Worm (Caenorhabditis elegans): ENCODE measurements around the gene F44G4.1.

The F44G4.1 gene

ce11 chrII:8987962-8988361 is 6.5 kb upstream of the F44G4.1 start, which contains the start of gene C18E9.8:
Gene C18E9.8, minus strand, starts transcription at chrII:8988062.
- TF ChIP-seq nhr-28 (tag; optimal IDR thresholded peaks at IDR 0.05) (no peak), nhr-237 (tag; optimal IDR thresholded peaks at IDR 0.05) (no peak), ces-1 (GFP tag; optimal IDR thresholded peaks at IDR 0.05) (no peak), tbx-8 (GFP tag; optimal IDR thresholded peaks at IDR 0.05) (no peak), nhr-76 (tag; optimal IDR thresholded peaks at IDR 0.05) (no peak), elt-1 (tag; optimal IDR thresholded peaks at IDR 0.05; ENCODE audit: borderline replicate concordance, insufficient read depth) (no peak), ceh-39 (tag; optimal IDR thresholded peaks at IDR 0.05) (no peak), M03D4.4 (tag; optimal IDR thresholded peaks at IDR 0.05) (no peak), ceh-83 (GFP tag; optimal IDR thresholded peaks at IDR 0.05) (no peak), lin-32 (GFP tag; optimal IDR thresholded peaks at IDR 0.05) (no peak), mls-2 (tag; optimal IDR thresholded peaks at IDR 0.05) (no peak), hlh-1 (tag; optimal IDR thresholded peaks at IDR 0.05) (no peak), unc-39 (tag; optimal IDR thresholded peaks at IDR 0.05) (no peak), lsy-2 (tag; optimal IDR thresholded peaks at IDR 0.05) (no peak)

DNA sequence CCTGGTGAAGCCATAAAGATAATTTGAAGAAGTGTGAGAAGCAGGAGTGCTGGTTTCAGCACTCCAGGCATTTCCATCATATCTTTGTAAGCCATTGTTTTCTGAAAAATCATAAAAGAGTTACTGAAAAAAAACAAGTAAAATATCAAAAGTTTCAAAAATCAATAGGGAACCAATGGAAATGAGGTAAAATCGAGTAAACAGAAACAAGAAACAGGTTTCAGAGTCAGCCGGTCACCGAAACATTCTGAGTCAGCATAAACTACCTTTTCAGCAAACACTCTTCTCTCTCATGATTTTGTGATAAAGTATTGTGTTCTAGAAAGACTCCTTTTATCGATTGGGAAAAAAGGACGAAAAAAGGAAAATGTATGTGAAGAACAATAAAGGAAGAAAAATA is 5.0 kb upstream of the F44G4.1 start, which contains the start of gene C18E9.9:
C18E9.9 (minus strand) TSS at position 101 of the 400 bp plus-strand sequence.
- TF ChIP-seq unc-62 (GFP tag; optimal IDR thresholded peaks at IDR 0.05) (no peak), hlh-1 (tag; optimal IDR thresholded peaks at IDR 0.05) (no peak), mls-2 (tag; optimal IDR thresholded peaks at IDR 0.05) (no peak), drap-1 (GFP tag; optimal IDR thresholded peaks at IDR 0.05) (no peak), lsy-2 (tag; optimal IDR thresholded peaks at IDR 0.05) (no peak), snpc-4 (tag; optimal IDR thresholded peaks at IDR 0.05) (no peak), ceh-83 (GFP tag; optimal IDR thresholded peaks at IDR 0.05) (no peak), nhr-237 (tag; optimal IDR thresholded peaks at IDR 0.05) (no peak), elt-1 (tag; optimal IDR thresholded peaks at IDR 0.05; ENCODE audit: borderline replicate concordance, insufficient read depth) (no peak), unc-120 (tag; optimal IDR thresholded peaks at IDR 0.05; ENCODE audit: poor library complexity, severe bottlenecking) (no peak), ceh-39 (tag; optimal IDR thresholded peaks at IDR 0.05) (no peak), tbx-8 (GFP tag; optimal IDR thresholded peaks at IDR 0.05) (no peak), flh-1 (GFP tag; optimal IDR thresholded peaks at IDR 0.05) (no peak), nhr-76 (tag; optimal IDR thresholded peaks at IDR 0.05) (no peak), sem-2 (GFP tag; optimal IDR thresholded peaks at IDR 0.05) (no peak), pha-4 (tag; optimal IDR thresholded peaks at IDR 0.05) (no peak)

ce11 chrII:8990267-8990666 is 4.2 kb upstream of the F44G4.1 start:
- no peak for TF ChIP-seq nhr-28 (tag; optimal IDR thresholded peaks at IDR 0.05)
- no peak for TF ChIP-seq blmp-1 (tag; optimal IDR thresholded peaks at IDR 0.05)
- no peak for TF ChIP-seq nhr-2 (tag; optimal IDR thresholded peaks at IDR 0.05)
- TF ChIP-seq nhr-12 (tag; optimal IDR thresholded peaks at IDR 0.05), result no peak
- no peak for TF ChIP-seq nhr-237 (tag; optimal IDR thresholded peaks at IDR 0.05)
- TF ChIP-seq ztf-11 (tag; optimal IDR thresholded peaks at IDR 0.05), result no peak
- TF ChIP-seq lsy-2 (tag; optimal IDR thresholded peaks at IDR 0.05), result no peak
- TF ChIP-seq lin-32 (GFP tag; optimal IDR thresholded peaks at IDR 0.05), result no peak
- no peak for TF ChIP-seq cnd-1 (tag; optimal IDR thresholded peaks at IDR 0.05)
- TF ChIP-seq sptf-1 (tag; optimal IDR thresholded peaks at IDR 0.05), result no peak
- no peak for TF ChIP-seq ces-1 (GFP tag; optimal IDR thresholded peaks at IDR 0.05)
- TF ChIP-seq sem-2 (GFP tag; optimal IDR thresholded peaks at IDR 0.05), result no peak
- TF ChIP-seq ham-2 (GFP tag; optimal IDR thresholded peaks at IDR 0.05), result no peak

DNA sequence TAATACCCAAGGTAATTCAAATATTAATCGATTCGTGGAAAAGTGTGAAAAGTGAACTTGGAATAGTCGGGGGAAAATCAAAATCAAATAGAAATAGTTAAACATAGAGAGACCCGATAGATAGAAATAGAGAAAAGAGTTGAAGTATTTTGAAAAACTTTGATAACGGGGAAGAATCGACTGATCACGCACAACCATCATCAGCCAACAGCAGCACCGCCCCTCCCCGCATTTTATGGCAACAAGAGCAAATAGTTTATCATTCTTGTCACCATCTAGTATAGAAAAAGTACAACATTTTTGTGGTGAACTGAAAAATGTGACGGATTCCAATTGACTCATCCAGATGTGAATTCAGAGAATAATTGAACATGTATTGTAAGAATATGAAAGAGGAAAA is 2.8 kb upstream of the F44G4.1 start:
- no peak for TF ChIP-seq mab-5 (tag; optimal IDR thresholded peaks at IDR 0.05)
- no peak for TF ChIP-seq ztf-11 (tag; optimal IDR thresholded peaks at IDR 0.05)
- no peak for TF ChIP-seq tbx-8 (GFP tag; optimal IDR thresholded peaks at IDR 0.05)
- TF ChIP-seq drap-1 (GFP tag; optimal IDR thresholded peaks at IDR 0.05), result no peak
- no peak for TF ChIP-seq ceh-39 (tag; optimal IDR thresholded peaks at IDR 0.05)
- no peak for TF ChIP-seq zip-8 (tag; optimal IDR thresholded peaks at IDR 0.05)
- no peak for TF ChIP-seq ceh-83 (GFP tag; optimal IDR thresholded peaks at IDR 0.05)
- TF ChIP-seq flh-1 (GFP tag; optimal IDR thresholded peaks at IDR 0.05), result no peak
- TF ChIP-seq cnd-1 (tag; optimal IDR thresholded peaks at IDR 0.05), result no peak
- no peak for TF ChIP-seq snpc-4 (tag; optimal IDR thresholded peaks at IDR 0.05)
- TF ChIP-seq nhr-2 (tag; optimal IDR thresholded peaks at IDR 0.05), result no peak
- TF ChIP-seq bed-3 (GFP tag; optimal IDR thresholded peaks at IDR 0.05), result no peak
- no peak for TF ChIP-seq lin-13 (tag; optimal IDR thresholded peaks at IDR 0.05)

DNA sequence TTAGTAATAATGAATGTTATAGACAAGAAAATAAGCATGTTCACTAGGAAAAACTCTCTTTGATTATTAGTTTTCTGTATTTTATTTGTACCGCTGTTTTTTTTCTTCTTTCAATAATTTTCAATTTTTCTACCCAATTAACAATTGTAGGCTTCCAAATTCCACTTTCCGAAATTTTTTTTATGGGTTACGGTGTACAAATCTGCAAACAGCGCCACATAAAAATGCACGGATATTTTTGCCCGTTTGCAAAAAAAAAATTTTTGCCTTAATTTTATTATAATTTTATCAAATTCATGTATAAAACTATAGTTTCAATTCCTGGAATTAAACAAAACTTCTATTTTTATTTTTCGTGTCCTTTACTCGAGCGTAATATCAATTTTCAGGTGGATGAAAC is 1.7 kb upstream of the F44G4.1 start, which contains the start of gene ooc-5:
ooc-5 (plus strand) TSS at position 381 of the 400 bp plus-strand sequence.
- TF ChIP-seq ceh-39 (tag; optimal IDR thresholded peaks at IDR 0.05) (no peak), sptf-1 (tag; optimal IDR thresholded peaks at IDR 0.05) (no peak), nhr-12 (tag; optimal IDR thresholded peaks at IDR 0.05) (no peak), ces-1 (GFP tag; optimal IDR thresholded peaks at IDR 0.05) (peak; percentile 19), lsy-2 (tag; optimal IDR thresholded peaks at IDR 0.05) (peak; percentile 93)

All from whole organism, mixed stage, embryonic.